Worm (Caenorhabditis elegans) whole organism, midembryonic: ENCODE results near the gene pcn-1.

Experiments used
- T22C8.4 ChIP-seq: fragments of 200-800 bp; sonication (Bioruptor generic); IDR thresholded peaks from 2 replicates; pipeline ENCODE4 v1.3.6; 2022; ENCODE audit warnings: missing genetic modification characterization, missing compliant biosample characterization
- flt-1 ChIP-seq: fragments of 200-800 bp; sonication (Bioruptor generic); IDR thresholded peaks from 2 replicates; pipeline ENCODE4 v1.3.6; 2022; ENCODE audit warnings: missing genetic modification characterization, missing compliant biosample characterization
- med-1 ChIP-seq: sonication (generic microtip); optimal IDR thresholded peaks from 2 replicates; lab custom pipeline; 2017; ENCODE audit warnings: missing genetic modification characterization, mild to moderate bottlenecking, missing compliant biosample characterization, antibody characterized with exemption, missing genetic modification reagents; ENCODE audit not compliant: insufficient read depth
- ref-1 ChIP-seq: fragments of 200-800 bp; sonication (Bioruptor generic); conservative IDR thresholded peaks from 2 replicates; pipeline ENCODE4 v1.3.6; 2022; ENCODE audit warnings: missing genetic modification reagents, missing genetic modification characterization, missing compliant biosample characterization
- tab-1 ChIP-seq: fragments of 200-800 bp; sonication (Bioruptor generic); IDR thresholded peaks from 2 replicates; pipeline ENCODE4 v1.3.6; 2022; ENCODE audit warnings: missing genetic modification characterization, missing compliant biosample characterization
- ztf-23 ChIP-seq: fragments of 200-800 bp; sonication (Bioruptor generic); IDR thresholded peaks from 2 replicates; pipeline ENCODE4 v1.3.6; 2022; ENCODE audit warnings: missing genetic modification reagents, missing genetic modification characterization, missing compliant biosample characterization
- ztf-29 ChIP-seq: fragments of 200-800 bp; sonication (Bioruptor generic); IDR thresholded peaks from 2 replicates; pipeline ENCODE4 v1.3.6; 2022; ENCODE audit warnings: missing genetic modification reagents, missing genetic modification characterization, missing compliant biosample characterization

- no peak for TF ChIP-seq T22C8.4 (GFP tag; lab: Robert Waterston, UW)
- TF ChIP-seq flt-1 (GFP tag; lab: Robert Waterston, UW): peak; percentile 61; the same call in 1 of the 2 replicates
- TF ChIP-seq tab-1: no peak
- no peak for TF ChIP-seq med-1
- TF ChIP-seq ref-1 (GFP tag; lab: Robert Waterston, UW): no peak
- no peak for TF ChIP-seq ztf-29 (GFP tag; lab: Robert Waterston, UW)
- no peak for TF ChIP-seq ztf-23
Measured at ce11 chrIV:4028177-4028576, 21.1 kb downstream of the pcn-1 start.
